Worm (Caenorhabditis elegans): ENCODE data around the gene ZK112.4.

Gene ZK112.4

ce11 chrIII:7694274-7694673, 35.5 kb downstream of the ZK112.4 start, which contains the start of gene C18H2.5:
C18H2.5 (minus strand) TSS chrIII:7694374.
- TF ChIP-seq tab-1 (GFP tag; IDR thresholded peaks at IDR 0.05) = no peak
- no peak for TF ChIP-seq ref-1 (GFP tag; conservative IDR thresholded peaks at IDR 0.05)
- TF ChIP-seq cog-1 (tag; optimal IDR thresholded peaks at IDR 0.05) = no peak
- TF ChIP-seq med-1 (GFP tag; optimal IDR thresholded peaks at IDR 0.05; ENCODE audit: insufficient read depth) = no peak
- no peak for TF ChIP-seq ztf-29 (GFP tag; IDR thresholded peaks at IDR 0.05)
- TF ChIP-seq klf-2 (GFP tag; conservative IDR thresholded peaks at IDR 0.05) = no peak
- no peak for TF ChIP-seq ztf-23 (GFP tag; IDR thresholded peaks at IDR 0.05)
- TF ChIP-seq flt-1 (GFP tag; IDR thresholded peaks at IDR 0.05) = no peak
- no peak for TF ChIP-seq T22C8.4 (GFP tag; IDR thresholded peaks at IDR 0.05)

ce11 chrIII:7692287-7692686, 37.5 kb downstream of the ZK112.4 start:
- TF ChIP-seq cog-1 (tag; optimal IDR thresholded peaks at IDR 0.05) (no peak), ztf-29 (GFP tag; IDR thresholded peaks at IDR 0.05) (no peak), T22C8.4 (GFP tag; IDR thresholded peaks at IDR 0.05) (no peak), ref-1 (GFP tag; conservative IDR thresholded peaks at IDR 0.05) (no peak), med-1 (GFP tag; optimal IDR thresholded peaks at IDR 0.05; ENCODE audit: insufficient read depth) (no peak), tab-1 (GFP tag; IDR thresholded peaks at IDR 0.05) (no peak)

Measured in whole organism, midembryonic.